Worm (Caenorhabditis elegans): Measurements from ENCODE around the gene ampd-1.

- TF ChIP-seq him-1 (tag; optimal IDR thresholded peaks at IDR 0.05) (no peak), dao-5 (tag; optimal IDR thresholded peaks at IDR 0.05) (no peak)
Observed at ce11 chrII:5178609-5179008, 24.5 kb upstream of the ampd-1 start.
